Fruit fly (Drosophila melanogaster): ENCODE results near the gene CG31103.

The CG31103 gene

DNA sequence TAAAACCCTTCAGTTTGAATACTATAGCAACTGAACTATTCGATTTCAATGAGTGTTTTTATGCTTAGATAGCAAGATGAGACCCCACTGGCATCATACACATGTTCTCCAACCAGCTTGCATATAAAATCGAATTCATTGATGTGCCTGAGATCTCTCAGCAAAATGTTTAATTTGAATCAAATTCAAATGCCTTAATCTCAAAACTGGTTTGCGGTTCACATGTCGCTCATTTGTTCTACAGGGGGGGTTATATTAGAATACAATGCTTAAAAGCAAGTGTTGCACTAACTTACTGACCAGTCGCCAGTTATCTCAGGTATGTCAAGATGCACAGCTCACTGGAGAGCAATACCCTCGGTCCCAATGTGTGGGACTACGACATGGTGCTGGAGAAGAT, at the start of gene CG31103:
Gene CG31103, plus strand, starts transcription at position 301 of the 400 bp plus-strand sequence.
- no peak for TF ChIP-seq CG8478 (optimal IDR thresholded peaks at IDR 0.05)
- TF ChIP-seq CTCF (optimal IDR thresholded peaks at IDR 0.05) = no peak

- TF ChIP-seq CTCF (optimal IDR thresholded peaks at IDR 0.05) = no peak
- TF ChIP-seq CG8478 (optimal IDR thresholded peaks at IDR 0.05) = no peak
Measured at dm6 chr3R:25172353-25172752, 46.8 kb upstream of the CG31103 start.

DNA sequence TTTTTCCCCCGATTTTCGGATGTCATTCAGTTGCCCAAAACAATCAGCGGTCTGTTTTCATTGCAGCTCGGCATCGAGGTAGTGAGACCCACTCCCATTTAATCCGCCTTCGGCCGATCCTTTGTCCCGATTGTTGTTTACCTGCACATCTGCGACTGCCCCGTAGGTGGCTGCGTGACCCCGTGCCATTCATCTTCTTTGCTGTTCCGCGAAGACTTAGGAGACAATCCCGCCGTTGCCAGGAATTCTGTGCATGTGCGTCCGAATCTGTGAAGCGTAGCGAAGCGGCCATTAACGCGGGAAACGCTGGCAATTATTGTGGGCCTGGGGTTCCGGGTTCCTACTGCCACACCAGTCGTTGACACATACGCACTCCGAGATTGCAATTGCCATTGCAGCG, 46.1 kb upstream of the CG31103 start:
- TF ChIP-seq CG8478 (optimal IDR thresholded peaks at IDR 0.05) (no peak), CTCF (optimal IDR thresholded peaks at IDR 0.05) (no peak)

- TF ChIP-seq CTCF (optimal IDR thresholded peaks at IDR 0.05) (no peak), CG8478 (optimal IDR thresholded peaks at IDR 0.05) (no peak)
Measured at dm6 chr3R:25174244-25174643, 44.9 kb upstream of the CG31103 start.

- TF ChIP-seq CTCF (optimal IDR thresholded peaks at IDR 0.05) (no peak), CG8478 (optimal IDR thresholded peaks at IDR 0.05) (no peak)
Measured at dm6 chr3R:25176517-25176916, 42.6 kb upstream of the CG31103 start.

DNA sequence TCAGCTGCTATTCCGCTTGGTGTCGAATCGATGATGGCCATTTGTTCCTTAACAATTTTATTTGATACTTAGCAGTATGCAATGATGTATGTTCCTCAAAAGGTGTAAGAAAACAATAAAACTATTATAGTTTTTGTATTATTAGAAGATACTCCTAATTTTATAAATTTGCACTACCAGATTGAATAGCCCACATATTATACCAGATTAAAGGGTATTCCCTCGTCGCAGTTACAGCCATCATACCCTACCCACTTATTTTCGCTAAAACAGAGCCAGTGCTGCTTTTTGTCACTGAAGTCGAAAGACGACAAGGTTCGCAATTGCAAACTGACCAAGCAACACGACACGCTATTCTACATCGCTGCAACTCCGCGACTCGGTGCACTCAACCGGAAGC, 41.7 kb upstream of the CG31103 start:
- TF ChIP-seq CTCF (optimal IDR thresholded peaks at IDR 0.05) = no peak
- TF ChIP-seq CG8478 (optimal IDR thresholded peaks at IDR 0.05) = no peak

dm6 chr3R:25178521-25178920, 40.6 kb upstream of the CG31103 start:
- TF ChIP-seq CTCF (optimal IDR thresholded peaks at IDR 0.05) (no peak), CG8478 (optimal IDR thresholded peaks at IDR 0.05) (no peak)

- no peak for TF ChIP-seq CG8478 (optimal IDR thresholded peaks at IDR 0.05)
- TF ChIP-seq CTCF (optimal IDR thresholded peaks at IDR 0.05) = no peak
Measured at dm6 chr3R:25181424-25181823, 37.7 kb upstream of the CG31103 start.

dm6 chr3R:25183484-25184442, 35.4 kb upstream of the CG31103 start, which contains the start of gene dan:
Gene dan, plus strand, starts transcription at chr3R:25184383.
- no peak for TF ChIP-seq CTCF (optimal IDR thresholded peaks at IDR 0.05)
- TF ChIP-seq CG8478 (optimal IDR thresholded peaks at IDR 0.05) = no peak

DNA sequence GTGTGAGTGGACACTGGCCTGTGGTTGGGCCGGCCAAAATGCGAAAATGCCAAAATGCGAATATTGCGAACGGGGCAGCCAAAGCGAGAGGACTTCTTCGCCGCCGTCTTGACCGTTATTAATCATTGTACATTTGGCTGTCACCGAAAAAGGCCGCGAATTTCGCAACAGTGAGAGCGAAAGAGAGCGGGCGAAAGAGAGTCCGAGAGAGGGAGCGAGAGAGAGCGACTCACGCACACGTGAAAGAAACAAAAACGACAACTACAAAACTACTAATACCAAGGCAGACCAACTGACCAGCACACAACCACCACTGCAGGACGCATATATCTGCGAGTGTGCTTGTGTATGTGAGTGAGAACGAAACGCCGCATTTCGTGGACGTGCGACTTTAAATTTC, 34.6 kb upstream of the CG31103 start:
- TF ChIP-seq CTCF (optimal IDR thresholded peaks at IDR 0.05) = no peak
- TF ChIP-seq CG8478 (optimal IDR thresholded peaks at IDR 0.05) = no peak

dm6 chr3R:25188990-25189389, 30.1 kb upstream of the CG31103 start:
- TF ChIP-seq CTCF (optimal IDR thresholded peaks at IDR 0.05) (no peak), CG8478 (optimal IDR thresholded peaks at IDR 0.05) (no peak)

dm6 chr3R:25193726-25194204, 25.4 kb upstream of the CG31103 start, which contains the start of gene lobo:
Gene lobo, minus strand, starts transcription at chr3R:25193776.
- TF ChIP-seq CTCF (optimal IDR thresholded peaks at IDR 0.05) = peak; percentile 77 to 83
- no peak for TF ChIP-seq CG8478 (optimal IDR thresholded peaks at IDR 0.05)

dm6 chr3R:25194723-25195577, 24.2 kb upstream of the CG31103 start, which contains the start of gene CG13653:
Gene CG13653, plus strand, starts transcription at chr3R:25195527.
- peak in 1 of 2 experiments; percentile 13 for TF ChIP-seq CTCF (optimal IDR thresholded peaks at IDR 0.05)
- TF ChIP-seq CG8478 (optimal IDR thresholded peaks at IDR 0.05) = no peak

dm6 chr3R:25199321-25199868, 19.7 kb upstream of the CG31103 start, which contains the start of gene CG13654:
Gene CG13654, plus strand, starts transcription at chr3R:25199818.
- no peak for TF ChIP-seq CTCF (optimal IDR thresholded peaks at IDR 0.05)
- no peak for TF ChIP-seq CG8478 (optimal IDR thresholded peaks at IDR 0.05)

All from S2 (cell line).